Worm (Caenorhabditis elegans) whole organism, late embryonic: ENCODE data around the gene lin-39.

Experiments used
- C08G9.2 ChIP-seq: sonication (generic microtip); optimal IDR thresholded peaks from 2 replicates; lab custom pipeline; 2016; ENCODE audit warnings: mild to moderate bottlenecking, missing genetic modification characterization, moderate library complexity, missing compliant biosample characterization
- C38D4.7 ChIP-seq: fragments of 200-800 bp; sonication (Bioruptor generic); optimal IDR thresholded peaks from 2 replicates; lab custom pipeline; 2018; ENCODE audit warnings: mild to moderate bottlenecking, missing genetic modification characterization, moderate library complexity, missing compliant biosample characterization
- F13H6.1 ChIP-seq: sonication (generic microtip); optimal IDR thresholded peaks from 2 replicates; lab custom pipeline; 2016; ENCODE audit warnings: missing genetic modification characterization, missing compliant biosample characterization
- K02D7.2 ChIP-seq: sonication (generic microtip); optimal IDR thresholded peaks from 2 replicates; lab custom pipeline; 2017; ENCODE audit warnings: mild to moderate bottlenecking, missing genetic modification characterization, missing compliant biosample characterization
- K09A11.1 ChIP-seq: sonication (generic microtip); optimal IDR thresholded peaks from 2 replicates; lab custom pipeline; 2017; ENCODE audit warnings: antibody characterized with exemption, mild to moderate bottlenecking, missing genetic modification characterization, missing compliant biosample characterization; ENCODE audit not compliant: insufficient read depth
- T23F11.4 ChIP-seq: fragments of 200-800 bp; sonication (Bioruptor generic); optimal IDR thresholded peaks from 2 replicates; lab custom pipeline; 2018; ENCODE audit warnings: mild to moderate bottlenecking, missing genetic modification characterization, missing compliant biosample characterization
- ceh-18 ChIP-seq: sonication (generic microtip); optimal IDR thresholded peaks from 2 replicates; lab custom pipeline; 2016; ENCODE audit warnings: missing genetic modification characterization, missing compliant biosample characterization
- ceh-19 ChIP-seq: fragments of 200-800 bp; sonication (Bioruptor generic); optimal IDR thresholded peaks from 2 replicates; lab custom pipeline; 2018; ENCODE audit warnings: mild to moderate bottlenecking, missing genetic modification characterization, missing compliant biosample characterization
- ceh-2 ChIP-seq: sonication (generic microtip); optimal IDR thresholded peaks from 2 replicates; lab custom pipeline; 2016; ENCODE audit warnings: missing genotype, missing genetic modification characterization, missing compliant biosample characterization
- ceh-22 ChIP-seq: sonication (generic microtip); optimal IDR thresholded peaks from 2 replicates; lab custom pipeline; 2017; ENCODE audit warnings: missing biosample characterization, missing genetic modification characterization
- ceh-24 ChIP-seq: sonication (generic microtip); optimal IDR thresholded peaks from 2 replicates; lab custom pipeline; 2016; ENCODE audit warnings: mild to moderate bottlenecking, missing genetic modification characterization, missing compliant biosample characterization
- ceh-30 ChIP-seq: fragments of 150-350 bp; optimal IDR thresholded peaks from 2 replicates; lab custom pipeline; 2014; ENCODE audit warnings: missing biosample characterization, missing genetic modification characterization
- ceh-31 ChIP-seq: sonication (generic microtip); optimal IDR thresholded peaks from 2 replicates; lab custom pipeline; 2016; ENCODE audit warnings: missing genetic modification characterization, missing compliant biosample characterization
- ceh-9 ChIP-seq: sonication (generic microtip); optimal IDR thresholded peaks from 2 replicates; lab custom pipeline; 2016; ENCODE audit warnings: mild to moderate bottlenecking, missing genetic modification characterization, inconsistent platforms, missing compliant biosample characterization
- che-1 ChIP-seq: sonication (generic microtip); optimal IDR thresholded peaks from 2 replicates; lab custom pipeline; 2016; ENCODE audit warnings: mild to moderate bottlenecking, missing genetic modification characterization, missing compliant biosample characterization
- dve-1 ChIP-seq: sonication (generic microtip); optimal IDR thresholded peaks from 2 replicates; lab custom pipeline; 2017; ENCODE audit warnings: antibody characterized with exemption, mild to moderate bottlenecking, missing genetic modification characterization, missing compliant biosample characterization
- elt-2 ChIP-seq: sonication (generic microtip); optimal IDR thresholded peaks from 2 replicates; lab custom pipeline; 2016; ENCODE audit warnings: missing genetic modification reagents, missing genetic modification characterization, missing compliant biosample characterization
- eyg-1 ChIP-seq: sonication (generic microtip); optimal IDR thresholded peaks from 2 replicates; lab custom pipeline; 2016; ENCODE audit warnings: missing genotype, missing genetic modification characterization, missing compliant biosample characterization
- fkh-10 ChIP-seq: fragments of 150-350 bp; optimal IDR thresholded peaks from 2 replicates; lab custom pipeline; 2014; ENCODE audit warnings: missing biosample characterization, missing genetic modification reagents, missing genetic modification characterization
- fkh-6 ChIP-seq: sonication (generic microtip); optimal IDR thresholded peaks from 2 replicates; lab custom pipeline; 2016; ENCODE audit warnings: missing genetic modification characterization, missing compliant biosample characterization
- gmeb-2 ChIP-seq: sonication (generic microtip); optimal IDR thresholded peaks from 2 replicates; lab custom pipeline; 2016; ENCODE audit warnings: missing genetic modification characterization, inconsistent platforms, missing compliant biosample characterization
- hlh-13 ChIP-seq: fragments of 200-800 bp; sonication (Bioruptor generic); optimal IDR thresholded peaks from 2 replicates; lab custom pipeline; 2018; ENCODE audit warnings: mild to moderate bottlenecking, missing genetic modification characterization, missing compliant biosample characterization
- hlh-15 ChIP-seq: sonication (generic microtip); optimal IDR thresholded peaks from 2 replicates; lab custom pipeline; 2016; ENCODE audit warnings: missing genetic modification characterization, missing compliant biosample characterization
- hlh-6 ChIP-seq: sonication (generic microtip); optimal IDR thresholded peaks from 2 replicates; lab custom pipeline; 2016; ENCODE audit warnings: missing genotype, missing genetic modification characterization, missing compliant biosample characterization
- hlh-8 ChIP-seq: sonication (generic microtip); optimal IDR thresholded peaks from 2 replicates; lab custom pipeline; 2016; ENCODE audit warnings: missing genotype, missing genetic modification characterization, missing compliant biosample characterization
- lim-6 ChIP-seq: sonication (generic microtip); optimal IDR thresholded peaks from 2 replicates; lab custom pipeline; 2016; ENCODE audit warnings: missing genetic modification characterization, missing compliant biosample characterization
- lin-11 ChIP-seq: fragments of 200-800 bp; sonication (Bioruptor generic); optimal IDR thresholded peaks from 2 replicates; lab custom pipeline; 2018; ENCODE audit warnings: mild to moderate bottlenecking, missing genetic modification characterization, missing compliant biosample characterization
- mec-3 ChIP-seq: sonication (generic microtip); optimal IDR thresholded peaks from 2 replicates; lab custom pipeline; 2016; ENCODE audit warnings: borderline replicate concordance, missing genetic modification characterization, missing compliant biosample characterization
- nfya-1 ChIP-seq: sonication (generic microtip); optimal IDR thresholded peaks from 2 replicates; lab custom pipeline; 2017; ENCODE audit warnings: missing genetic modification characterization, mild to moderate bottlenecking, missing compliant biosample characterization, antibody characterized with exemption, moderate library complexity
- nhr-11 ChIP-seq: fragments of 150-350 bp; optimal IDR thresholded peaks from 2 replicates; lab custom pipeline; 2014; ENCODE audit warnings: missing biosample characterization, missing genetic modification characterization
- npax-4 ChIP-seq: sonication (generic microtip); optimal IDR thresholded peaks from 2 replicates; lab custom pipeline; 2016; ENCODE audit warnings: missing genetic modification characterization, missing compliant biosample characterization
- odd-2 ChIP-seq: sonication (generic microtip); optimal IDR thresholded peaks from 2 replicates; lab custom pipeline; 2017; ENCODE audit warnings: antibody characterized with exemption, mild to moderate bottlenecking, missing genetic modification characterization, missing compliant biosample characterization
- pax-1 ChIP-seq: fragments of 150-350 bp; optimal IDR thresholded peaks from 2 replicates; lab custom pipeline; 2014; ENCODE audit warnings: missing biosample characterization, missing genetic modification characterization
- pha-2 ChIP-seq: sonication (generic microtip); optimal IDR thresholded peaks from 2 replicates; lab custom pipeline; 2017; ENCODE audit warnings: mild to moderate bottlenecking, missing genetic modification characterization, missing compliant biosample characterization
- pha-4 ChIP-seq: fragments of 150-350 bp; optimal IDR thresholded peaks from 2 replicates; lab custom pipeline; 2018; ENCODE audit warnings: missing biosample characterization, missing genetic modification reagents, missing genetic modification characterization
- pqm-1 ChIP-seq: sonication (generic microtip); optimal IDR thresholded peaks from 2 replicates; lab custom pipeline; 2016; ENCODE audit warnings: missing genetic modification characterization, missing compliant biosample characterization
- ref-2 ChIP-seq: sonication (generic microtip); optimal IDR thresholded peaks from 2 replicates; lab custom pipeline; 2016; ENCODE audit warnings: missing genetic modification characterization, missing compliant biosample characterization
- sdc-2 ChIP-seq: sonication (generic microtip); optimal IDR thresholded peaks from 2 replicates; lab custom pipeline; 2016; ENCODE audit warnings: missing genotype, missing genetic modification characterization, missing compliant biosample characterization
- syd-9 ChIP-seq: sonication (generic microtip); optimal IDR thresholded peaks from 2 replicates; lab custom pipeline; 2016; ENCODE audit warnings: mild to moderate bottlenecking, missing genetic modification characterization, moderate library complexity, missing compliant biosample characterization
- tbx-2 ChIP-seq: sonication (generic microtip); optimal IDR thresholded peaks from 2 replicates; lab custom pipeline; 2016; ENCODE audit warnings: missing genetic modification characterization, missing compliant biosample characterization
- unc-55 ChIP-seq: sonication (generic microtip); optimal IDR thresholded peaks from 2 replicates; lab custom pipeline; 2017; ENCODE audit warnings: missing biosample characterization, missing genetic modification reagents, missing genetic modification characterization
- zip-5 ChIP-seq: sonication (generic microtip); optimal IDR thresholded peaks from 2 replicates; lab custom pipeline; 2016; ENCODE audit warnings: missing genetic modification characterization, missing compliant biosample characterization

The lin-39 gene

ce11 chrIII:7489055-7489534, 47.3 kb downstream of the lin-39 start, which contains the start of gene mup-4:
TSS of gene mup-4 (minus strand) at chrIII:7489105.
- TF ChIP-seq nfya-1 (tag; lab: Kevin White, UChicago) (peak; percentile 18), hlh-13 (GFP tag; lab: Kevin White, UChicago) (no peak), lin-11 (tag; lab: Kevin White, UChicago) (no peak), nhr-11 (tag; lab: Kevin White, UChicago) (no peak), zip-5 (no peak)

- TF ChIP-seq pha-2 (tag; lab: Kevin White, UChicago) (no peak), K02D7.2 (tag; lab: Kevin White, UChicago) (no peak), fkh-10 (GFP tag; lab: Kevin White, UChicago) (no peak), ceh-31 (tag; lab: Kevin White, UChicago) (no peak), hlh-6 (tag; lab: Kevin White, UChicago) (no peak), unc-55 (GFP tag; lab: Kevin White, UChicago) (no peak), tbx-2 (tag; lab: Kevin White, UChicago) (no peak), eyg-1 (tag; lab: Kevin White, UChicago) (no peak), lim-6 (tag; lab: Kevin White, UChicago) (no peak), F13H6.1 (tag; lab: Kevin White, UChicago) (no peak), K09A11.1 (no peak), elt-2 (tag; lab: Kevin White, UChicago) (no peak), ceh-18 (tag; lab: Kevin White, UChicago) (no peak), sdc-2 (tag; lab: Kevin White, UChicago) (no peak), syd-9 (tag; lab: Kevin White, UChicago) (no peak), ceh-24 (tag; lab: Kevin White, UChicago) (no peak)
- TF ChIP-seq, all 69 proteins: peak for 0
Observed at ce11 chrIII:7488303-7488702, 48.1 kb downstream of the lin-39 start.

ce11 chrIII:7484765-7485164, 51.7 kb downstream of the lin-39 start:
- TF ChIP-seq F13H6.1 (tag; lab: Kevin White, UChicago) (no peak), gmeb-2 (tag; lab: Kevin White, UChicago) (no peak), hlh-8 (tag; lab: Kevin White, UChicago) (no peak), T23F11.4 (GFP tag; lab: Kevin White, UChicago) (no peak), mec-3 (no peak), ceh-30 (tag; lab: Kevin White, UChicago) (no peak), fkh-6 (no peak), K09A11.1 (no peak), ceh-2 (tag; lab: Kevin White, UChicago) (no peak), C38D4.7 (no peak), che-1 (tag; lab: Kevin White, UChicago) (no peak), pqm-1 (no peak), C08G9.2 (tag; lab: Kevin White, UChicago) (no peak), pha-4 (tag; lab: Kevin White, UChicago) (no peak), ceh-9 (tag; lab: Kevin White, UChicago) (no peak), fkh-10 (GFP tag; lab: Kevin White, UChicago) (no peak), K02D7.2 (tag; lab: Kevin White, UChicago) (no peak), dve-1 (tag; lab: Kevin White, UChicago) (no peak), ref-2 (no peak), pax-1 (tag; lab: Kevin White, UChicago) (no peak)

- TF ChIP-seq odd-2 (tag; lab: Kevin White, UChicago) (no peak), hlh-15 (tag; lab: Kevin White, UChicago) (no peak), ceh-9 (tag; lab: Kevin White, UChicago) (no peak), npax-4 (tag; lab: Kevin White, UChicago) (no peak), ceh-22 (tag; lab: Kevin White, UChicago) (no peak), ceh-19 (GFP tag; lab: Kevin White, UChicago) (no peak), elt-2 (tag; lab: Kevin White, UChicago) (no peak)
Observed at ce11 chrIII:7478932-7479331, 57.5 kb downstream of the lin-39 start.
